Worm (Caenorhabditis elegans): ENCODE data around the gene Y15E3A.4.

DNA sequence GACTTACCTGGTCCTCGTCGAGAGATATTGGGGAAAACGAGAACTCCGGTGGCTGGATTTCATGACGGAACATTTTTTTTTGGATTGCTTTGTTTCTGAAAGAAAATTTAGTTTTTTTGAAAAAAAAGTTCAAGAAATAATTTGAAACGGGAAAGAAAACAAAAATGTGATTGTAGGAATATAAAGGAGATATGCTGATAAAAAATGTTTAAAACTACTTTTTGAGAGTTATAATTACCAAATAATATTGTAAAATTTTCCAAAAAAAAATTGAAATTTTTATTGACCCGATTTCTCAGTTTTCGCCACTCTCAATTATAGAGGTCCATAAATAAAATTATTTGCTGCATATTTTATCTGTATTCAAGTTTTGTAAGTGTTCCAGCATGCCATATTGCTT is 13.6 kb upstream of the Y15E3A.4 start, which contains the start of gene glb-28:
- TF ChIP-seq klf-2 (GFP tag; conservative IDR thresholded peaks at IDR 0.05) (no peak), flt-1 (GFP tag; IDR thresholded peaks at IDR 0.05) (no peak), ztf-29 (GFP tag; IDR thresholded peaks at IDR 0.05) (no peak), ztf-23 (GFP tag; IDR thresholded peaks at IDR 0.05) (no peak), T22C8.4 (GFP tag; IDR thresholded peaks at IDR 0.05) (no peak), tab-1 (GFP tag; IDR thresholded peaks at IDR 0.05) (no peak)

All from whole organism, midembryonic.